Fruit fly (Drosophila melanogaster): ENCODE data around the gene glob3.

The glob3 gene

dm6 chr3R:5861218-5861902, 31.5 kb downstream of the glob3 start (continued):
- TF ChIP-seq Blimp-1 (GFP tag; optimal IDR thresholded peaks at IDR 0.05) = peak; percentile 74
- TF ChIP-seq esn (GFP tag; optimal IDR thresholded peaks at IDR 0.05) = peak; percentile 68
- TF ChIP-seq salr (GFP tag; optimal IDR thresholded peaks at IDR 0.05) = peak in 1 of 2 experiments; percentile 51
- no peak for TF ChIP-seq CG11762 (GFP tag; optimal IDR thresholded peaks at IDR 0.05; ENCODE audit: insufficient read depth)
- peak; percentile 58 for TF ChIP-seq pdm3 (GFP tag; optimal IDR thresholded peaks at IDR 0.05)
- TF ChIP-seq net (GFP tag; optimal IDR thresholded peaks at IDR 0.05) = peak; percentile 46
- peak; percentile 39 for TF ChIP-seq OdsH (GFP tag; optimal IDR thresholded peaks at IDR 0.05)
- no peak; the same call in 1 of the 2 replicates for TF ChIP-seq CG11294 (GFP tag; IDR thresholded peaks at IDR 0.05)
- peak; percentile 22 for TF ChIP-seq CG3032 (tag; optimal IDR thresholded peaks at IDR 0.05)
- peak; percentile 85 for TF ChIP-seq Eip78C (GFP tag)
- peak; percentile 16 for TF ChIP-seq Ets21C (GFP tag; optimal IDR thresholded peaks at IDR 0.05)

dm6 chr3R:5862032-5862641, 32.3 kb downstream of the glob3 start, which contains the start of gene CG2017:
TSS of gene CG2017 (minus strand) at chr3R:5862405.
- TF ChIP-seq CG8632 (GFP tag; optimal IDR thresholded peaks at IDR 0.05) (no peak), topi (GFP tag; optimal IDR thresholded peaks at IDR 0.05) (peak; percentile 40), CG32006 (GFP tag; optimal IDR thresholded peaks at IDR 0.05) (no peak), CG6808 (GFP tag; optimal IDR thresholded peaks at IDR 0.05) (peak; percentile 5), Eip93F (GFP tag; optimal IDR thresholded peaks at IDR 0.05) (no peak), CG11902 (GFP tag; optimal IDR thresholded peaks at IDR 0.05) (no peak), spab (GFP tag; optimal IDR thresholded peaks at IDR 0.05) (no peak), acj6 (GFP tag; optimal IDR thresholded peaks at IDR 0.05) (no peak), CG6163 (GFP tag; IDR thresholded peaks at IDR 0.05) (peak; percentile 50; the same call in 1 of the 3 replicates), CG4318 (GFP tag; optimal IDR thresholded peaks at IDR 0.05) (no peak), Blimp-1 (GFP tag; optimal IDR thresholded peaks at IDR 0.05) (no peak), eg (GFP tag; IDR thresholded peaks at IDR 0.05) (peak; percentile 21; the same call in 1 of the 3 replicates), fkh (GFP tag; optimal IDR thresholded peaks at IDR 0.05) (no peak), vri (GFP tag; optimal IDR thresholded peaks at IDR 0.05) (peak; percentile 94), CG15336 (GFP tag; IDR thresholded peaks at IDR 0.05) (peak; percentile 34; the same call in 1 of the 2 replicates), svp (GFP tag) (peak; percentile 83), Met (GFP tag; optimal IDR thresholded peaks at IDR 0.05) (peak; percentile 44), Ets21C (GFP tag; optimal IDR thresholded peaks at IDR 0.05) (peak; percentile 15), CG31627 (GFP tag; optimal IDR thresholded peaks at IDR 0.05) (peak; percentile 41), ss (GFP tag; optimal IDR thresholded peaks at IDR 0.05) (peak in 1 of 2 experiments; percentile 3), Sox14 (GFP tag; optimal IDR thresholded peaks at IDR 0.05) (peak; percentile 77), achi (GFP tag; optimal IDR thresholded peaks at IDR 0.05) (no peak), CG10669 (GFP tag; optimal IDR thresholded peaks at IDR 0.05) (no peak), net (GFP tag; optimal IDR thresholded peaks at IDR 0.05) (peak; percentile 4), fd85E (GFP tag; optimal IDR thresholded peaks at IDR 0.05) (no peak), CG8319 (GFP tag; optimal IDR thresholded peaks at IDR 0.05) (no peak), dac (GFP tag; optimal IDR thresholded peaks at IDR 0.05) (no peak), CG6854 (GFP tag; optimal IDR thresholded peaks at IDR 0.05) (no peak), cyc (GFP tag; optimal IDR thresholded peaks at IDR 0.05) (peak; percentile 54), lz (GFP tag; optimal IDR thresholded peaks at IDR 0.05) (peak; percentile 42), Sox15 (GFP tag; optimal IDR thresholded peaks at IDR 0.05) (no peak), esn (GFP tag; optimal IDR thresholded peaks at IDR 0.05) (peak; percentile 46), dsx (GFP tag; optimal IDR thresholded peaks at IDR 0.05; ENCODE audit: poor library complexity, severe bottlenecking) (peak; percentile 34), Sox102F (GFP tag; optimal IDR thresholded peaks at IDR 0.05) (no peak), CG11294 (GFP tag; IDR thresholded peaks at IDR 0.05) (no peak), CG7368 (GFP tag; optimal IDR thresholded peaks at IDR 0.05) (no peak), Hr39 (GFP tag; optimal IDR thresholded peaks at IDR 0.05) (peak; percentile 22), CG3032 (tag; optimal IDR thresholded peaks at IDR 0.05) (peak; percentile 19), CG9139 (GFP tag; optimal IDR thresholded peaks at IDR 0.05) (no peak), CG8119 (GFP tag; IDR thresholded peaks at IDR 0.05) (no peak), CG10631 (GFP tag; optimal IDR thresholded peaks at IDR 0.05) (peak; percentile 23), CG11762 (GFP tag; optimal IDR thresholded peaks at IDR 0.05; ENCODE audit: insufficient read depth) (no peak), CG3919 (GFP tag; optimal IDR thresholded peaks at IDR 0.05) (peak; percentile 49)

Data from whole organism, prepupa.